Fruit fly (Drosophila melanogaster) whole organism, adult: Measurements from ENCODE around the gene CG18178.

Experiments used
- CG14711 ChIP-seq: fragments of 200-800 bp; sonication (Bioruptor generic); optimal IDR thresholded peaks from 2 replicates; lab custom pipeline; 2018; ENCODE audit warnings: missing biosample characterization, mild to moderate bottlenecking, missing genetic modification characterization, moderate library complexity
- Clk ChIP-seq: fragments of 200-800 bp; sonication (Bioruptor generic); optimal IDR thresholded peaks from 2 replicates; lab custom pipeline; 2017; ENCODE audit warnings: missing biosample characterization, missing genetic modification characterization
- cnc ChIP-seq, 2 experiments: fragments of >200 bp; optimal IDR thresholded peaks; 2 replicates each; lab custom pipeline; 2017
- ovo ChIP-seq: fragments of 200-800 bp; sonication (Bioruptor generic); optimal IDR thresholded peaks from 2 replicates; lab custom pipeline; 2016; ENCODE audit warnings: missing biosample characterization, missing genetic modification characterization
- pad ChIP-seq: fragments of 200-800 bp; sonication (Bioruptor generic); optimal IDR thresholded peaks from 3 replicates; lab custom pipeline; 2017; ENCODE audit warnings: missing biosample characterization, missing genetic modification characterization, mild to moderate bottlenecking, moderate library complexity, missing genetic modification reagents

DNA sequence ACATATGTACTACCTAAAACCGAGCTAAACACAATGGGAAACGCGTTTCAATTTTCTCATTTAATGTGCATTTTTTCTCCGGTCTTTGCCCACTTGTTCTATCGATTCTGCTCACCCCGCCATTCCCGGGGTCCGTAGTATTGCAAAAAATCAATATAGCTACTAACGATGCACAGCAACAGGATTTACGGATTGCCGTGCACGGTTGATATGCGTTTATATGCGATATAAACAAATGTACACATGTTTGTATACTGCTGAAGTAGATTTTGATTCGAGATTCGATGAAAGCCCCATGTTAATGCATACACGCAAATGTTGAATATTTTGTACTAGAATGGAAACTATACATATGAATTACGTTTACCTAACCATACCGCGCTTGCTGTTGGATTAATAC is 1.8 kb downstream of the CG18178 start:
- no peak for TF ChIP-seq ovo
- no peak for TF ChIP-seq CG14711 (tag; lab: Kevin White, UChicago)
- no peak for TF ChIP-seq Clk (GFP tag; lab: Kevin White, UChicago)
- no peak for TF ChIP-seq pad (GFP tag; lab: Kevin White, UChicago)
- no peak for TF ChIP-seq cnc (optimal IDR thresholded peaks at IDR 0.05; lab: Kevin White, UChicago)
